Fruit fly (Drosophila melanogaster) whole organism, embryonic: Measurements from ENCODE around the gene CG6048.

Experiments used
- Antp ChIP-seq: fragments of 200-800 bp; sonication (Bioruptor generic); optimal IDR thresholded peaks from 3 replicates; lab custom pipeline; 2016; ENCODE audit warnings: missing biosample characterization, missing genetic modification characterization
- Bteb2 ChIP-seq: fragments of 200-800 bp; sonication (Bioruptor generic); optimal IDR thresholded peaks from 2 replicates; lab custom pipeline; 2016; ENCODE audit warnings: missing biosample characterization, missing genetic modification characterization
- CG10267 ChIP-seq: fragments of 200-800 bp; sonication (Bioruptor generic); optimal IDR thresholded peaks from 2 replicates; lab custom pipeline; 2018; ENCODE audit warnings: missing biosample characterization, mild to moderate bottlenecking, missing genetic modification characterization, moderate library complexity
- CG10366 ChIP-seq: fragments of 200-800 bp; sonication (Bioruptor generic); IDR thresholded peaks from 2 replicates; pipeline ENCODE4 v1.3.6; 2022; ENCODE audit warnings: missing biosample characterization, missing genetic modification characterization
- CG10543 ChIP-seq: fragments of 200-800 bp; sonication (Bioruptor generic); optimal IDR thresholded peaks from 3 replicates; lab custom pipeline; 2017; ENCODE audit warnings: missing biosample characterization, mild to moderate bottlenecking, missing genetic modification characterization, moderate library complexity
- CG12659 ChIP-seq: fragments of 200-800 bp; sonication (Bioruptor generic); optimal IDR thresholded peaks from 3 replicates; lab custom pipeline; 2017; ENCODE audit warnings: mild to moderate bottlenecking, missing biosample characterization, missing genetic modification reagents, missing genetic modification characterization
- CG13624 ChIP-seq: fragments of 200-800 bp; sonication (Bioruptor generic); optimal IDR thresholded peaks from 2 replicates; lab custom pipeline; 2016; ENCODE audit warnings: missing biosample characterization, missing genetic modification characterization
- CG14441 ChIP-seq: fragments of 200-800 bp; sonication (Bioruptor generic); IDR thresholded peaks from 2 replicates; pipeline ENCODE4 v1.3.6; 2022; ENCODE audit warnings: missing biosample characterization, missing genetic modification characterization
- CG15269 ChIP-seq: fragments of 200-800 bp; sonication (Bioruptor generic); optimal IDR thresholded peaks from 2 replicates; lab custom pipeline; 2018; ENCODE audit warnings: missing biosample characterization, mild to moderate bottlenecking, missing genetic modification characterization, moderate library complexity
- CG15601 ChIP-seq: fragments of 200-800 bp; sonication (Bioruptor generic); optimal IDR thresholded peaks from 3 replicates; lab custom pipeline; 2019; ENCODE audit warnings: missing biosample characterization, mild to moderate bottlenecking, missing genetic modification characterization, moderate library complexity
- CG1647 ChIP-seq: fragments of 200-800 bp; sonication (Bioruptor generic); optimal IDR thresholded peaks from 3 replicates; lab custom pipeline; 2016; ENCODE audit warnings: missing biosample characterization, missing genetic modification characterization
- CG18262 ChIP-seq: fragments of 200-800 bp; optimal IDR thresholded peaks from 3 replicates; lab custom pipeline; 2019; ENCODE audit warnings: missing biosample characterization, mild to moderate bottlenecking, missing genetic modification characterization, moderate library complexity
- CG30403 ChIP-seq: fragments of 200-800 bp; sonication (Bioruptor generic); optimal IDR thresholded peaks from 3 replicates; lab custom pipeline; 2016; ENCODE audit warnings: missing biosample characterization, missing genetic modification characterization
- CG32532 ChIP-seq: fragments of 200-800 bp; sonication (Bioruptor generic); IDR thresholded peaks from 2 replicates; pipeline ENCODE4 v1.3.6; 2022; ENCODE audit warnings: missing biosample characterization, missing genetic modification characterization
- CG32767 ChIP-seq: fragments of 200-800 bp; sonication (Bioruptor generic); IDR thresholded peaks from 2 replicates; pipeline ENCODE4 v1.3.6; 2022; ENCODE audit warnings: missing biosample characterization, missing genetic modification characterization
- CG3726 ChIP-seq: fragments of 200-800 bp; sonication (Bioruptor generic); IDR thresholded peaks from 3 replicates; pipeline ENCODE4, ENCODE4 v1.3.6; 2022; ENCODE audit warnings: missing biosample characterization, missing genetic modification characterization
- CG3995 ChIP-seq: fragments of 200-800 bp; sonication (Bioruptor generic); optimal IDR thresholded peaks from 3 replicates; lab custom pipeline; 2016; ENCODE audit warnings: missing biosample characterization, missing genetic modification characterization
- CG5245 ChIP-seq: fragments of 200-800 bp; sonication (Bioruptor generic); optimal IDR thresholded peaks from 3 replicates; lab custom pipeline; 2016; ENCODE audit warnings: missing biosample characterization, missing genetic modification characterization
- CG8359 ChIP-seq: fragments of 200-800 bp; sonication (Bioruptor generic); optimal IDR thresholded peaks from 2 replicates; lab custom pipeline; 2017; ENCODE audit warnings: missing biosample characterization, mild to moderate bottlenecking, missing genetic modification characterization, borderline replicate concordance
- CG9609 ChIP-seq: fragments of 200-800 bp; sonication (Bioruptor generic); optimal IDR thresholded peaks from 3 replicates; lab custom pipeline; 2016; ENCODE audit warnings: missing biosample characterization, missing genetic modification characterization
- D19B ChIP-seq: fragments of 200-800 bp; sonication (Bioruptor generic); optimal IDR thresholded peaks from 2 replicates; lab custom pipeline; 2017; ENCODE audit warnings: missing biosample characterization, mild to moderate bottlenecking, missing genetic modification characterization
- Dip2 ChIP-seq: fragments of 200-800 bp; sonication (Bioruptor generic); IDR thresholded peaks from 2 replicates; pipeline ENCODE4 v1.3.6; 2022; ENCODE audit warnings: missing biosample characterization, missing genetic modification characterization
- Fer2 ChIP-seq: fragments of 200-800 bp; sonication (Bioruptor generic); optimal IDR thresholded peaks from 2 replicates; lab custom pipeline; 2018; ENCODE audit warnings: missing biosample characterization, mild to moderate bottlenecking, missing genetic modification characterization, moderate library complexity
- GATAe ChIP-seq: fragments of 200-800 bp; sonication (Bioruptor generic); conservative IDR thresholded peaks from 2 replicates; pipeline ENCODE4 v1.3.6; 2022; ENCODE audit warnings: missing biosample characterization, missing genetic modification characterization
- Hand ChIP-seq: fragments of 200-800 bp; sonication (Bioruptor generic); optimal IDR thresholded peaks from 2 replicates; lab custom pipeline; 2017; ENCODE audit warnings: mild to moderate bottlenecking, missing biosample characterization, missing genetic modification reagents, missing genetic modification characterization
- Lim3 ChIP-seq: fragments of 200-800 bp; sonication (Bioruptor generic); IDR thresholded peaks from 2 replicates; pipeline ENCODE4 v1.3.6; 2022; ENCODE audit warnings: missing biosample characterization, missing genetic modification characterization
- MESR4 ChIP-seq: fragments of 200-800 bp; sonication (Bioruptor generic); optimal IDR thresholded peaks from 2 replicates; lab custom pipeline; 2018; ENCODE audit warnings: missing biosample characterization, mild to moderate bottlenecking, missing genetic modification characterization, moderate library complexity
- Nf-YA ChIP-seq: fragments of 200-800 bp; sonication (Bioruptor generic); IDR thresholded peaks from 2 replicates; pipeline ENCODE4 v1.3.6; 2022; ENCODE audit warnings: missing biosample characterization, missing genetic modification characterization
- Ravus ChIP-seq: fragments of 200-800 bp; sonication (Bioruptor generic); IDR thresholded peaks from 2 replicates; pipeline ENCODE4 v1.3.6; 2022; ENCODE audit warnings: missing biosample characterization, missing genetic modification characterization
- Sry-β ChIP-seq: fragments of 200-800 bp; sonication (Bioruptor generic); optimal IDR thresholded peaks from 2 replicates; lab custom pipeline; 2018; ENCODE audit warnings: missing biosample characterization, mild to moderate bottlenecking, missing genetic modification characterization, moderate library complexity
- ap ChIP-seq: fragments of 200-800 bp; sonication (Bioruptor generic); IDR thresholded peaks from 2 replicates; pipeline ENCODE4 v1.3.6; 2022; ENCODE audit warnings: missing biosample characterization, missing genetic modification characterization
- crol ChIP-seq: fragments of 200-800 bp; sonication (Bioruptor generic); IDR thresholded peaks from 2 replicates; pipeline ENCODE4 v1.3.6; 2022; ENCODE audit warnings: missing biosample characterization, missing genetic modification characterization
- eyg ChIP-seq: fragments of 200-800 bp; sonication (Bioruptor generic); optimal IDR thresholded peaks from 3 replicates; lab custom pipeline; 2016; ENCODE audit warnings: missing biosample characterization, missing genetic modification characterization
- fd64A ChIP-seq: fragments of 200-800 bp; sonication (Bioruptor generic); optimal IDR thresholded peaks from 3 replicates; lab custom pipeline; 2018; ENCODE audit warnings: missing biosample characterization, mild to moderate bottlenecking, missing genetic modification characterization
- gcm ChIP-seq: fragments of 200-800 bp; sonication (Bioruptor generic); optimal IDR thresholded peaks from 2 replicates; lab custom pipeline; 2019; ENCODE audit warnings: missing biosample characterization, mild to moderate bottlenecking, missing genetic modification characterization, moderate library complexity
- gem ChIP-seq: fragments of 200-800 bp; sonication (Bioruptor generic); optimal IDR thresholded peaks from 2 replicates; lab custom pipeline; 2019; ENCODE audit warnings: missing biosample characterization, mild to moderate bottlenecking, missing genetic modification characterization, moderate library complexity
- gro ChIP-seq: fragments of 200-800 bp; sonication (Bioruptor generic); optimal IDR thresholded peaks from 2 replicates; lab custom pipeline; 2016; ENCODE audit warnings: missing biosample characterization, missing genetic modification characterization
- hb ChIP-seq: fragments of 200-800 bp; sonication (Bioruptor generic); IDR thresholded peaks from 3 replicates; pipeline ENCODE4 v1.3.6; 2022; ENCODE audit warnings: missing biosample characterization, missing genetic modification characterization; ENCODE audit not compliant: partially characterized antibody
- jing ChIP-seq: fragments of 200-800 bp; sonication (Bioruptor generic); optimal IDR thresholded peaks from 2 replicates; lab custom pipeline; 2018; ENCODE audit warnings: missing biosample characterization, mild to moderate bottlenecking, missing genetic modification characterization
- lola ChIP-seq, 3 experiments: fragments of >200 bp in 2 of 3; fragments of 200-800 bp in 1 of 3; sonication (Bioruptor generic) in 1 of 3; optimal IDR thresholded peaks; 2 replicates each; lab custom pipeline; 2017 to 2019; ENCODE audit warnings: missing biosample characterization in 3 of 3, missing genetic modification characterization in 3 of 3, mild to moderate bottlenecking in 1 of 3, moderate library complexity in 1 of 3
- nom ChIP-seq: fragments of 200-800 bp; sonication (Bioruptor generic); optimal IDR thresholded peaks from 2 replicates; lab custom pipeline; 2017; ENCODE audit warnings: missing biosample characterization, missing genetic modification characterization, mild to moderate bottlenecking, moderate library complexity, missing genetic modification reagents
- org-1 ChIP-seq: fragments of 200-800 bp; sonication (Bioruptor generic); optimal IDR thresholded peaks from 2 replicates; lab custom pipeline; 2017; ENCODE audit warnings: missing biosample characterization, missing genetic modification characterization
- p53 ChIP-seq: fragments of 200-800 bp; sonication (Bioruptor generic); optimal IDR thresholded peaks from 2 replicates; lab custom pipeline; 2016; ENCODE audit warnings: missing biosample characterization, missing genetic modification characterization
- pan ChIP-seq, 4 experiments: fragments of >200 bp in 3 of 4; fragments of 200-800 bp in 1 of 4; sonication (Bioruptor generic) in 1 of 4; optimal IDR thresholded peaks in 3 of 4; IDR thresholded peaks in 1 of 4; 2 replicates each; pipeline versions ENCODE4 v1.3.6 to Lab custom; 2017 to 2022; ENCODE audit warnings: missing biosample characterization in 2 of 4, missing genetic modification characterization in 2 of 4, mixed read lengths in 1 of 4
- peb ChIP-seq: fragments of 200-800 bp; sonication (Bioruptor generic); IDR thresholded peaks from 2 replicates; pipeline ENCODE4 v1.3.6; 2022; ENCODE audit warnings: missing biosample characterization, missing genetic modification characterization
- pfk ChIP-seq: fragments of 200-800 bp; sonication (Bioruptor generic); optimal IDR thresholded peaks from 2 replicates; lab custom pipeline; 2018; ENCODE audit warnings: missing biosample characterization, mild to moderate bottlenecking, missing genetic modification characterization, moderate library complexity
- pum ChIP-seq: fragments of 200-800 bp; sonication (Bioruptor generic); optimal IDR thresholded peaks from 2 replicates; lab custom pipeline; 2016; ENCODE audit warnings: missing biosample characterization, missing genetic modification characterization
- salm ChIP-seq: fragments of 200-800 bp; sonication (Bioruptor generic); optimal IDR thresholded peaks from 2 replicates; lab custom pipeline; 2018; ENCODE audit warnings: missing biosample characterization, mild to moderate bottlenecking, missing genetic modification characterization
- sima ChIP-seq: fragments of 200-800 bp; sonication (Bioruptor generic); optimal IDR thresholded peaks from 2 replicates; lab custom pipeline; 2016; ENCODE audit warnings: missing biosample characterization, missing genetic modification characterization
- slou ChIP-seq: fragments of 200-800 bp; sonication (Bioruptor generic); optimal IDR thresholded peaks from 3 replicates; lab custom pipeline; 2016; ENCODE audit warnings: missing biosample characterization, missing genetic modification characterization
- tup ChIP-seq: fragments of 200-800 bp; sonication (Bioruptor generic); optimal IDR thresholded peaks from 2 replicates; lab custom pipeline; 2016; ENCODE audit warnings: missing biosample characterization, mild to moderate bottlenecking, missing genetic modification characterization, moderate library complexity

Gene CG6048

DNA sequence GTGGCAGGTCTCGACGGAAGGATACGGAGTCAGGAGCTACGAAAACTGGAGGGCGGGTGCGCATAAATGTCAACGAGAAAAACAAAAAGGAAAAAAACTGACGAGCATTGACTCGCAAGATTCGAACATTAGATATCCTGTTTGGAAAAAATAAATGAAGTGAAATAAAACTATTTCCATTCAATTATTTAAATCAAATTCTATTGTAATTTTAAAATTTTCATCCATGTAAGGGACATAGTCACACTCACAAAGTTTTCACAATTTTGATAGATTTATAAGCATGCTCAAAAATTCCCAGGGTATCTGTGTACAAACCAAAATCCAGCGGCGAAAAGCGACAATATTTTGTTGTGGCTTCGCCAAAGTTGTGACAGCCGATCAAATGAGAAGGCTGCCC lies 43.6 kb downstream of the CG6048 start (continued):
- TF ChIP-seq nom (GFP tag; lab: Kevin White, UChicago) (no peak), CG3995 (no peak), p53 (GFP tag; lab: Kevin White, UChicago) (no peak), Hand (no peak), CG10366 (no peak), eyg (GFP tag; lab: Kevin White, UChicago) (no peak), pum (GFP tag; lab: Kevin White, UChicago) (no peak), gem (tag; lab: Kevin White, UChicago) (peak; percentile 65), CG5245 (GFP tag; lab: Kevin White, UChicago) (peak; percentile 9), CG8359 (GFP tag; lab: Kevin White, UChicago) (no peak), GATAe (GFP tag; lab: Robert Waterston, UW) (no peak), CG3726 (GFP tag; lab: Robert Waterston, UW) (no peak), CG18262 (peak; percentile 45), CG10267 (tag; lab: Kevin White, UChicago) (peak; percentile 35), Bteb2 (GFP tag; lab: Kevin White, UChicago) (no peak), lola (GFP tag; optimal IDR thresholded peaks at IDR 0.05; lab: Kevin White, UChicago) (peak in 1 of 3 experiments; percentile 27), CG32532 (GFP tag; lab: Robert Waterston, UW) (no peak), gro (GFP tag; lab: Kevin White, UChicago) (no peak), hb (GFP tag; lab: Robert Waterston, UW) (no peak), CG12659 (GFP tag; lab: Kevin White, UChicago) (no peak), fd64A (GFP tag; lab: Kevin White, UChicago) (no peak), pfk (GFP tag; lab: Kevin White, UChicago) (no peak), Lim3 (GFP tag; lab: Robert Waterston, UW) (no peak), jing (GFP tag; lab: Kevin White, UChicago) (no peak), Dip2 (GFP tag; lab: Robert Waterston, UW) (no peak), ap (GFP tag; lab: Robert Waterston, UW) (no peak), CG1647 (GFP tag; lab: Kevin White, UChicago) (no peak), CG15269 (tag; lab: Kevin White, UChicago) (no peak), slou (no peak), sima (GFP tag; lab: Kevin White, UChicago) (no peak), CG30403 (peak; percentile 27), salm (tag; lab: Kevin White, UChicago) (no peak), D19B (GFP tag; lab: Kevin White, UChicago) (peak; percentile 48), Sry-β (GFP tag; lab: Kevin White, UChicago) (no peak), CG14441 (GFP tag; lab: Robert Waterston, UW) (no peak), CG15601 (tag; lab: Kevin White, UChicago) (peak; percentile 13), gcm (no peak), CG32767 (GFP tag; lab: Robert Waterston, UW) (no peak), crol (GFP tag; lab: Robert Waterston, UW) (no peak), Nf-YA (GFP tag; lab: Robert Waterston, UW) (no peak), pan (optimal IDR thresholded peaks at IDR 0.05; lab: Kevin White, UChicago) (no peak), pan (GFP tag; optimal IDR thresholded peaks at IDR 0.05 in 1 of 2, IDR thresholded peaks at IDR 0.05 in 1 of 2) (no peak), CG13624 (GFP tag; lab: Kevin White, UChicago) (no peak), Ravus (GFP tag; lab: Robert Waterston, UW) (no peak), Antp (no peak), peb (GFP tag; lab: Robert Waterston, UW) (0 out of 2 replicates have a peak, but pooled peaks have one; percentile 8), CG9609 (GFP tag; lab: Kevin White, UChicago) (no peak), CG10543 (no peak), org-1 (GFP tag; lab: Kevin White, UChicago) (no peak), MESR4 (GFP tag; lab: Kevin White, UChicago) (no peak), tup (GFP tag; lab: Kevin White, UChicago) (no peak), Fer2 (tag; lab: Kevin White, UChicago) (no peak)
